Fruit fly (Drosophila melanogaster): ENCODE measurements around the gene Alr.

The Alr gene

DNA sequence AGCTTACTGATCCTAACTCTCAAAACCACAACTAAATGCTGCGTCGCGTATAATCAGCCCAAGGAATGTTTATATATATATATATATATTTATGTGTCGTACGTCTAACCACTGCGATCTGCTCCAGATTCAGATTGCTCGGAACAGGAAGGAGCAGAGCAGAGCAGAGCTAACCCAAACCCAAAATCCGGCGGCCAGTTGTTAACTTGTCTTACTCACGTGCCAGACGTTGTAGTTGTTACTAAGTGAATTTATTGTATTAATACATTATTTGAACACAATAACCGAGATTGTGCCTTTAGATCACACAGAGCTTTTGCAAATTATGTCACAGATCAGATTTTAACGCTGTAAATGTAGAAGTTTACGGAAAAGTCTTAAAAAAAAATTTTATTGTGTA is at the start of gene Alr:
TSS of gene Alr (plus strand) at position 301 of the 400 bp plus-strand sequence.
- TF ChIP-seq kay (GFP tag; optimal IDR thresholded peaks at IDR 0.05) (no peak), lab (GFP tag; optimal IDR thresholded peaks at IDR 0.05) (no peak), CG17385 (GFP tag; optimal IDR thresholded peaks at IDR 0.05) (no peak), nmo (GFP tag; optimal IDR thresholded peaks at IDR 0.05) (no peak), cad (GFP tag; optimal IDR thresholded peaks at IDR 0.05) (no peak), Gug (GFP tag; IDR thresholded peaks at IDR 0.05) (no peak), Ptx1 (GFP tag; IDR thresholded peaks at IDR 0.05) (no peak), ato (GFP tag; IDR thresholded peaks at IDR 0.05; ENCODE audit: partially characterized antibody) (no peak), fd102C (GFP tag; optimal IDR thresholded peaks at IDR 0.05) (no peak), CG11695 (GFP tag; IDR thresholded peaks at IDR 0.05) (no peak), jumu (GFP tag; optimal IDR thresholded peaks at IDR 0.05) (no peak)

- TF ChIP-seq Optix (GFP tag; IDR thresholded peaks at IDR 0.05) (no peak), CG4854 (GFP tag; optimal IDR thresholded peaks at IDR 0.05) (no peak), Xbp1 (GFP tag; optimal IDR thresholded peaks at IDR 0.05) (peak; percentile 42), CG14014 (GFP tag; IDR thresholded peaks at IDR 0.05) (no peak), sima (GFP tag; optimal IDR thresholded peaks at IDR 0.05) (no peak), Taf1 (GFP tag; IDR thresholded peaks at IDR 0.05) (no peak), CG7987 (GFP tag; optimal IDR thresholded peaks at IDR 0.05) (no peak), Hr51 (GFP tag; optimal IDR thresholded peaks at IDR 0.05) (no peak), wek (GFP tag; optimal IDR thresholded peaks at IDR 0.05) (no peak), CG8924 (tag; optimal IDR thresholded peaks at IDR 0.05) (peak; percentile 20), CG6254 (GFP tag; optimal IDR thresholded peaks at IDR 0.05) (no peak), E2f2 (GFP tag; IDR thresholded peaks at IDR 0.05) (peak; percentile 51), CG17568 (GFP tag; optimal IDR thresholded peaks at IDR 0.05) (no peak), Ada2b (GFP tag; IDR thresholded peaks at IDR 0.05) (no peak), Antp (GFP tag; optimal IDR thresholded peaks at IDR 0.05) (no peak), ssp (GFP tag; IDR thresholded peaks at IDR 0.05) (no peak), cg (GFP tag; optimal IDR thresholded peaks at IDR 0.05) (no peak), cad (GFP tag; optimal IDR thresholded peaks at IDR 0.05) (no peak), TFAM (GFP tag; optimal IDR thresholded peaks at IDR 0.05) (no peak), CG1602 (GFP tag; optimal IDR thresholded peaks at IDR 0.05) (no peak), oc (tag; optimal IDR thresholded peaks at IDR 0.05) (no peak), Max (GFP tag; optimal IDR thresholded peaks at IDR 0.05) (no peak), CG6175 (GFP tag; IDR thresholded peaks at IDR 0.05) (no peak), sc (optimal IDR thresholded peaks at IDR 0.05) (no peak), sc (GFP tag; optimal IDR thresholded peaks at IDR 0.05) (no peak), pnt (GFP tag; optimal IDR thresholded peaks at IDR 0.05) (no peak), Mrtf (GFP tag; IDR thresholded peaks at IDR 0.05) (no peak), CG2199 (GFP tag; IDR thresholded peaks at IDR 0.05) (no peak), CG6854 (GFP tag; optimal IDR thresholded peaks at IDR 0.05) (no peak), CG10431 (GFP tag; optimal IDR thresholded peaks at IDR 0.05) (no peak), CG11247 (GFP tag; IDR thresholded peaks at IDR 0.05) (no peak), Gug (GFP tag; IDR thresholded peaks at IDR 0.05) (no peak), ftz-f1 (GFP tag; optimal IDR thresholded peaks at IDR 0.05) (no peak), D19B (GFP tag; optimal IDR thresholded peaks at IDR 0.05) (no peak), Deaf1 (tag; optimal IDR thresholded peaks at IDR 0.05) (no peak), CG16863 (GFP tag; optimal IDR thresholded peaks at IDR 0.05) (no peak), nerfin-1 (tag; optimal IDR thresholded peaks at IDR 0.05) (no peak), NFAT (GFP tag; IDR thresholded peaks at IDR 0.05) (no peak), insv (GFP tag; optimal IDR thresholded peaks at IDR 0.05) (no peak), seq (GFP tag; IDR thresholded peaks at IDR 0.05) (no peak), fd3F (GFP tag; optimal IDR thresholded peaks at IDR 0.05) (no peak), slou (GFP tag; optimal IDR thresholded peaks at IDR 0.05) (no peak), emc (GFP tag; optimal IDR thresholded peaks at IDR 0.05) (no peak)
Observed at dm6 chrX:19701611-19702010, 46.5 kb upstream of the Alr start, which contains the start of gene Tcs4. Tcs4 (minus strand) TSS chrX:19701755.
